Fruit fly (Drosophila melanogaster): ENCODE data around the gene CG2004.
A peak's percentile ranks its signal among the peaks of the same experiment; 100 is the strongest.

The CG2004 gene

dm6 chrX:8681189-8681821 is 33.4 kb downstream of the CG2004 start, which contains the start of gene CAH3 (continued):
- TF ChIP-seq Spps (tag; optimal IDR thresholded peaks at IDR 0.05) (peak; percentile 88), Eip74EF (GFP tag; optimal IDR thresholded peaks at IDR 0.05) (peak in 1 of 2 experiments; percentile 81), Sry-δ (GFP tag; optimal IDR thresholded peaks at IDR 0.05) (peak; percentile 66), Neu2 (GFP tag; optimal IDR thresholded peaks at IDR 0.05; ENCODE audit: borderline replicate concordance) (peak; percentile 59), Optix (GFP tag; IDR thresholded peaks at IDR 0.05) (peak; percentile 92), chinmo (GFP tag; IDR thresholded peaks at IDR 0.05; ENCODE audit: partially characterized antibody) (no peak), Mrtf (GFP tag; IDR thresholded peaks at IDR 0.05) (peak; percentile 89), ssp (GFP tag; IDR thresholded peaks at IDR 0.05) (peak; percentile 71), Hey (tag; optimal IDR thresholded peaks at IDR 0.05) (peak; percentile 77), Sry-β (GFP tag; optimal IDR thresholded peaks at IDR 0.05) (peak; percentile 48), CG16813 (GFP tag; IDR thresholded peaks at IDR 0.05; ENCODE audit: partially characterized antibody) (peak; percentile 33; the same call in 1 of the 3 replicates), trh (GFP tag; optimal IDR thresholded peaks at IDR 0.05) (peak; percentile 69), Hr3 (GFP tag; optimal IDR thresholded peaks at IDR 0.05) (peak; percentile 87), fd64A (GFP tag; optimal IDR thresholded peaks at IDR 0.05) (peak; percentile 85), CG1603 (tag; optimal IDR thresholded peaks at IDR 0.05) (peak; percentile 97), repo (GFP tag; optimal IDR thresholded peaks at IDR 0.05) (peak; percentile 92), CG5180 (GFP tag; optimal IDR thresholded peaks at IDR 0.05) (peak; percentile 83), grn (GFP tag; optimal IDR thresholded peaks at IDR 0.05) (peak; percentile 53), maf-S (GFP tag; optimal IDR thresholded peaks at IDR 0.05) (peak; percentile 90), CG3847 (GFP tag; IDR thresholded peaks at IDR 0.05) (peak; percentile 93), Taf1 (GFP tag; IDR thresholded peaks at IDR 0.05) (peak; percentile 82), ftz-f1 (GFP tag; optimal IDR thresholded peaks at IDR 0.05) (no peak), shn (GFP tag; optimal IDR thresholded peaks at IDR 0.05) (peak; percentile 94), gfzf (GFP tag; optimal IDR thresholded peaks at IDR 0.05) (peak; percentile 76), CG11696 (GFP tag; IDR thresholded peaks at IDR 0.05) (peak; percentile 71), CG2875 (GFP tag; optimal IDR thresholded peaks at IDR 0.05) (peak; percentile 71), CG31388 (GFP tag; optimal IDR thresholded peaks at IDR 0.05) (peak; percentile 38), CG2889 (GFP tag; IDR thresholded peaks at IDR 0.05) (peak; percentile 87), GATAe (GFP tag; conservative IDR thresholded peaks at IDR 0.05) (no peak; the same call in 1 of the 2 replicates), CG17361 (GFP tag; IDR thresholded peaks at IDR 0.05) (peak; percentile 96), CG10209 (GFP tag; optimal IDR thresholded peaks at IDR 0.05) (peak; percentile 94), Hr51 (GFP tag; optimal IDR thresholded peaks at IDR 0.05) (peak; percentile 91 to 95), CG13894 (tag; optimal IDR thresholded peaks at IDR 0.05) (peak; percentile 90), pnt (GFP tag; optimal IDR thresholded peaks at IDR 0.05) (peak; percentile 89), CG12299 (tag; optimal IDR thresholded peaks at IDR 0.05) (peak; percentile 93), Dref (GFP tag; IDR thresholded peaks at IDR 0.05) (peak; percentile 30; the same call in 1 of the 2 replicates), Dbx (GFP tag; IDR thresholded peaks at IDR 0.05) (peak; percentile 88), CG6272 (GFP tag; IDR thresholded peaks at IDR 0.05) (peak; percentile 74), cad (GFP tag; optimal IDR thresholded peaks at IDR 0.05) (no peak), wor (GFP tag; IDR thresholded peaks at IDR 0.05) (peak; percentile 82)

- no peak for TF ChIP-seq CG10565 (GFP tag; optimal IDR thresholded peaks at IDR 0.05)
- peak; percentile 60 for TF ChIP-seq dysf (GFP tag; IDR thresholded peaks at IDR 0.05)
- no peak for TF ChIP-seq cg (GFP tag; optimal IDR thresholded peaks at IDR 0.05)
- TF ChIP-seq Six4 (GFP tag; optimal IDR thresholded peaks at IDR 0.05) = no peak
- no peak for TF ChIP-seq E2f2 (GFP tag; IDR thresholded peaks at IDR 0.05)
- TF ChIP-seq CG5245 (GFP tag; optimal IDR thresholded peaks at IDR 0.05) = no peak
- TF ChIP-seq CG5953 (GFP tag; IDR thresholded peaks at IDR 0.05) = no peak
- TF ChIP-seq pros (GFP tag; optimal IDR thresholded peaks at IDR 0.05) = no peak
- no peak for TF ChIP-seq CG4328 (GFP tag; optimal IDR thresholded peaks at IDR 0.05)
- TF ChIP-seq org-1 (GFP tag; optimal IDR thresholded peaks at IDR 0.05) = peak; percentile 58
- no peak for TF ChIP-seq ewg (GFP tag; optimal IDR thresholded peaks at IDR 0.05)
- peak; percentile 78 for TF ChIP-seq mam (GFP tag; optimal IDR thresholded peaks at IDR 0.05)
Observed at dm6 chrX:8677434-8677833, 37.3 kb downstream of the CG2004 start.

Data from whole organism, embryonic.